Fruit fly (Drosophila melanogaster) whole organism, embryonic: ENCODE measurements around the gene GC.

ENCODE experiments used
- Adf1 ChIP-seq: fragments of 200-800 bp; sonication (Bioruptor generic); IDR thresholded peaks from 2 replicates; pipeline ENCODE4 v1.3.6; 2022; ENCODE audit warnings: missing biosample characterization, missing genetic modification characterization
- CG10267 ChIP-seq: fragments of 200-800 bp; sonication (Bioruptor generic); optimal IDR thresholded peaks from 2 replicates; lab custom pipeline; 2018; ENCODE audit warnings: missing biosample characterization, mild to moderate bottlenecking, missing genetic modification characterization, moderate library complexity
- CG10543 ChIP-seq: fragments of 200-800 bp; sonication (Bioruptor generic); optimal IDR thresholded peaks from 3 replicates; lab custom pipeline; 2017; ENCODE audit warnings: missing biosample characterization, mild to moderate bottlenecking, missing genetic modification characterization, moderate library complexity
- CG10654 ChIP-seq: fragments of 200-800 bp; sonication (Bioruptor generic); optimal IDR thresholded peaks from 2 replicates; lab custom pipeline; 2016; ENCODE audit warnings: missing biosample characterization, missing genetic modification characterization
- CG12071 ChIP-seq: fragments of 200-800 bp; sonication (Bioruptor generic); optimal IDR thresholded peaks from 3 replicates; lab custom pipeline; 2018; ENCODE audit warnings: missing biosample characterization, mild to moderate bottlenecking, missing genetic modification characterization
- CG13287 ChIP-seq: fragments of 200-800 bp; sonication (Bioruptor generic); IDR thresholded peaks from 2 replicates; pipeline ENCODE4 v1.3.6; 2022; ENCODE audit warnings: missing biosample characterization, missing genetic modification characterization; ENCODE audit not compliant: partially characterized antibody
- CG15601 ChIP-seq: fragments of 200-800 bp; sonication (Bioruptor generic); optimal IDR thresholded peaks from 3 replicates; lab custom pipeline; 2019; ENCODE audit warnings: missing biosample characterization, mild to moderate bottlenecking, missing genetic modification characterization, moderate library complexity
- CG18619 ChIP-seq: fragments of 200-800 bp; sonication (Bioruptor generic); optimal IDR thresholded peaks from 3 replicates; lab custom pipeline; 2017; ENCODE audit warnings: missing biosample characterization, mild to moderate bottlenecking, missing genetic modification characterization
- CG31224 ChIP-seq: fragments of 200-800 bp; sonication (Bioruptor generic); IDR thresholded peaks from 2 replicates; pipeline ENCODE4 v1.3.6; 2022; ENCODE audit warnings: missing biosample characterization, missing genetic modification characterization
- CG34224 ChIP-seq: fragments of 200-800 bp; sonication (Bioruptor generic); IDR thresholded peaks from 3 replicates; pipeline ENCODE4 v1.3.6; 2022; ENCODE audit warnings: missing biosample characterization, missing genetic modification characterization; ENCODE audit not compliant: partially characterized antibody
- CG4820 ChIP-seq: fragments of 200-800 bp; sonication (Bioruptor generic); optimal IDR thresholded peaks from 3 replicates; lab custom pipeline; 2016; ENCODE audit warnings: missing biosample characterization, missing genetic modification characterization
- CG9797 ChIP-seq: fragments of 200-800 bp; sonication (Bioruptor generic); optimal IDR thresholded peaks from 3 replicates; lab custom pipeline; 2018; ENCODE audit warnings: missing biosample characterization, mild to moderate bottlenecking, missing genetic modification characterization
- D ChIP-seq, 2 experiments: fragments of 200-800 bp in 1 of 2; fragments of >200 bp in 1 of 2; sonication (Bioruptor generic) in 1 of 2; optimal IDR thresholded peaks; 2 replicates in 1 of 2; 3 replicates in 1 of 2; lab custom pipeline; 2017; ENCODE audit warnings: mild to moderate bottlenecking in 1 of 2, missing biosample characterization in 1 of 2, missing genetic modification characterization in 1 of 2, missing genetic modification reagents in 1 of 2
- D19B ChIP-seq: fragments of 200-800 bp; sonication (Bioruptor generic); optimal IDR thresholded peaks from 2 replicates; lab custom pipeline; 2017; ENCODE audit warnings: missing biosample characterization, mild to moderate bottlenecking, missing genetic modification characterization
- Dll ChIP-seq: fragments of 200-800 bp; sonication (Bioruptor generic); IDR thresholded peaks from 4 replicates; pipeline ENCODE4 v1.3.6; 2022; ENCODE audit warnings: missing biosample characterization, missing genetic modification characterization; ENCODE audit not compliant: partially characterized antibody
- E2f2 ChIP-seq: fragments of 200-800 bp; sonication (Bioruptor generic); IDR thresholded peaks from 2 replicates; pipeline ENCODE4 v1.3.6; 2022; ENCODE audit warnings: missing biosample characterization, missing genetic modification characterization
- Eip74EF ChIP-seq, 2 experiments: fragments of 200-800 bp in 1 of 2; fragments of >200 bp in 1 of 2; sonication (Bioruptor generic) in 1 of 2; optimal IDR thresholded peaks; 2 replicates each; lab custom pipeline; 2017 to 2019; ENCODE audit warnings: missing biosample characterization in 2 of 2, missing genetic modification characterization in 2 of 2, mild to moderate bottlenecking in 1 of 2, moderate library complexity in 1 of 2
- HLH54F ChIP-seq: fragments of 200-800 bp; sonication (Bioruptor generic); optimal IDR thresholded peaks from 3 replicates; lab custom pipeline; 2016; ENCODE audit warnings: missing biosample characterization, missing genetic modification characterization
- Lpt ChIP-seq: fragments of >200 bp; optimal IDR thresholded peaks from 2 replicates; lab custom pipeline; 2018; ENCODE audit warnings: missing biosample characterization, missing genetic modification characterization
- MBD-R2 ChIP-seq: fragments of 200-800 bp; sonication (Bioruptor generic); IDR thresholded peaks from 2 replicates; pipeline ENCODE4 v1.3.6; 2022; ENCODE audit warnings: missing biosample characterization, missing genetic modification characterization
- MESR4 ChIP-seq: fragments of 200-800 bp; sonication (Bioruptor generic); optimal IDR thresholded peaks from 2 replicates; lab custom pipeline; 2018; ENCODE audit warnings: missing biosample characterization, mild to moderate bottlenecking, missing genetic modification characterization, moderate library complexity
- Max ChIP-seq: fragments of 200-800 bp; sonication (Bioruptor generic); optimal IDR thresholded peaks from 2 replicates; lab custom pipeline; 2016; ENCODE audit warnings: missing biosample characterization, mild to moderate bottlenecking, missing genetic modification characterization
- Nf-YC ChIP-seq: fragments of 200-800 bp; optimal IDR thresholded peaks from 3 replicates; lab custom pipeline; 2019; ENCODE audit warnings: missing biosample characterization, mild to moderate bottlenecking, missing genetic modification characterization, moderate library complexity
- Scr ChIP-seq: fragments of 200-800 bp; sonication (Bioruptor generic); IDR thresholded peaks from 2 replicates; pipeline ENCODE4 v1.3.6; 2022; ENCODE audit warnings: missing biosample characterization, missing genetic modification characterization; ENCODE audit not compliant: partially characterized antibody
- Tbp ChIP-seq: fragments of >200 bp; optimal IDR thresholded peaks from 2 replicates; lab custom pipeline; 2018; ENCODE audit warnings: missing biosample characterization, missing genetic modification characterization
- Trl ChIP-seq, 3 experiments: fragments of >200 bp in 2 of 3; fragments of 200-800 bp in 1 of 3; sonication (Bioruptor generic) in 1 of 3; optimal IDR thresholded peaks; 2 replicates in 1 of 3; 3 replicates in 2 of 3; lab custom pipeline; 2016 to 2017; ENCODE audit warnings: missing biosample characterization in 1 of 3, missing genetic modification characterization in 1 of 3
- Usf ChIP-seq: fragments of 200-800 bp; sonication (Bioruptor generic); optimal IDR thresholded peaks from 2 replicates; lab custom pipeline; 2017; ENCODE audit warnings: missing genotype, missing biosample characterization, missing genetic modification characterization
- amos ChIP-seq: fragments of 200-800 bp; sonication (Bioruptor generic); IDR thresholded peaks from 2 replicates; pipeline ENCODE4 v1.3.6; 2022; ENCODE audit warnings: missing biosample characterization, missing genetic modification characterization; ENCODE audit not compliant: partially characterized antibody
- ato ChIP-seq: fragments of 200-800 bp; sonication (Bioruptor generic); IDR thresholded peaks from 2 replicates; pipeline ENCODE4 v1.3.6; 2022; ENCODE audit warnings: missing biosample characterization, missing genetic modification characterization; ENCODE audit not compliant: partially characterized antibody
- croc ChIP-seq: fragments of 200-800 bp; sonication (Bioruptor generic); conservative IDR thresholded peaks from 3 replicates; pipeline ENCODE4 v1.3.6; 2022; ENCODE audit warnings: missing biosample characterization, missing genetic modification characterization
- crol ChIP-seq: fragments of 200-800 bp; sonication (Bioruptor generic); IDR thresholded peaks from 2 replicates; pipeline ENCODE4 v1.3.6; 2022; ENCODE audit warnings: missing biosample characterization, missing genetic modification characterization
- ewg ChIP-seq: fragments of 200-800 bp; sonication (Bioruptor generic); optimal IDR thresholded peaks from 3 replicates; lab custom pipeline; 2017; ENCODE audit warnings: mild to moderate bottlenecking, missing biosample characterization, missing genetic modification reagents, missing genetic modification characterization
- exex ChIP-seq: fragments of 200-800 bp; sonication (Bioruptor generic); optimal IDR thresholded peaks from 4 replicates; lab custom pipeline; 2018; ENCODE audit warnings: missing biosample characterization, mild to moderate bottlenecking, missing genetic modification characterization, moderate library complexity
- mirr ChIP-seq: fragments of 200-800 bp; sonication (Bioruptor generic); optimal IDR thresholded peaks from 3 replicates; lab custom pipeline; 2018; ENCODE audit warnings: missing biosample characterization, mild to moderate bottlenecking, missing genetic modification characterization
- nmo ChIP-seq: fragments of 200-800 bp; sonication (Bioruptor generic); optimal IDR thresholded peaks from 2 replicates; lab custom pipeline; 2018; ENCODE audit warnings: missing biosample characterization, mild to moderate bottlenecking, missing genetic modification characterization, moderate library complexity
- nom ChIP-seq: fragments of 200-800 bp; sonication (Bioruptor generic); optimal IDR thresholded peaks from 2 replicates; lab custom pipeline; 2017; ENCODE audit warnings: missing biosample characterization, missing genetic modification characterization, mild to moderate bottlenecking, moderate library complexity, missing genetic modification reagents
- org-1 ChIP-seq: fragments of 200-800 bp; sonication (Bioruptor generic); optimal IDR thresholded peaks from 2 replicates; lab custom pipeline; 2017; ENCODE audit warnings: missing biosample characterization, missing genetic modification characterization
- schlank ChIP-seq: fragments of 200-800 bp; sonication (Bioruptor generic); optimal IDR thresholded peaks from 2 replicates; lab custom pipeline; 2018; ENCODE audit warnings: missing biosample characterization, mild to moderate bottlenecking, missing genetic modification characterization
- scrt ChIP-seq: fragments of 200-800 bp; sonication (Bioruptor generic); optimal IDR thresholded peaks from 2 replicates; lab custom pipeline; 2018; ENCODE audit warnings: missing biosample characterization, mild to moderate bottlenecking, missing genetic modification characterization, moderate library complexity
- sim ChIP-seq: fragments of 200-800 bp; sonication (Bioruptor generic); IDR thresholded peaks from 2 replicates; pipeline ENCODE4 v1.3.6; 2022; ENCODE audit warnings: missing biosample characterization, missing genetic modification characterization
- sna ChIP-seq: fragments of 200-800 bp; sonication (Bioruptor generic); IDR thresholded peaks from 2 replicates; pipeline ENCODE4 v1.3.6; 2022; ENCODE audit warnings: missing biosample characterization, missing genetic modification characterization; ENCODE audit not compliant: partially characterized antibody
- tap ChIP-seq: fragments of 200-800 bp; optimal IDR thresholded peaks from 3 replicates; lab custom pipeline; 2019; ENCODE audit warnings: missing biosample characterization, mild to moderate bottlenecking, missing genetic modification characterization, moderate library complexity
- tio ChIP-seq: fragments of 200-800 bp; sonication (Bioruptor generic); optimal IDR thresholded peaks from 2 replicates; lab custom pipeline; 2017; ENCODE audit warnings: missing biosample characterization, missing genetic modification characterization, inconsistent platforms
- unc-4 ChIP-seq: fragments of 200-800 bp; sonication (Bioruptor generic); IDR thresholded peaks from 2 replicates; pipeline ENCODE4 v1.3.6; 2022; ENCODE audit warnings: missing biosample characterization, missing genetic modification characterization; ENCODE audit not compliant: partially characterized antibody

The GC gene

DNA sequence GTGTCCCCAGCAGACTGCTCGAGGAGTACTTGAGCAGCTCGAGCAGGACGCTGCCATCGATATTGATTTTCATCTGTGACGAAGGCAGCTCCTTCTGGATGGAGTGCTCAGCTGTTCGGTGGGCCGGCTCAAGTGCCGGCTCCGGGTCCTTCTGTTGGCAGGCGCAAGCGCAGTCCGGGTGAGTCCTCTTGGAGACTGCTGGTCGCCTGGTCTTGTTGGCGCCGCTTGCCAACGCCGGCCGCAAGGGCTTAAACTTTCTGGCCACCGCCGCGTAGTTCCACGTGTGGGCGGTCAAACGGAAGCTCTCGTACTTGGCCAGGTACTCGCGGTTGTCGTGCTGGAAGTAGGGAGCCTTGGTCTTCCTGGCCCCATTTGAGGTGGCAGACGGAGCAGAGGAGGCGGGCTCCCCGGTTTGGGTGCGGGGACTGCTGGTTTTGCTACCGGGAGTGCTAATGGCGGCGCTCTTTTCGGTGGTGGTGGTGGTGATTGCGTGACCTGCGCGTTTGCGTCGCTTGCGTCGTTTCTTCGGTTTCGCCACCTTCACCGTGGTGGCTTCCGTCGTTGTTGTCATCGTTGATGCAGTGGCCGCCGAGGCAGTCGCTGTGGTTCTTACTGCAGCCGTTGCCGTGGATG, 32.8 kb upstream of the GC start (continued):
- TF ChIP-seq Max (no peak), exex (tag; lab: Kevin White, UChicago) (no peak), CG10654 (GFP tag; lab: Kevin White, UChicago) (no peak), Nf-YC (tag; lab: Kevin White, UChicago) (peak; percentile 69), nmo (GFP tag; lab: Kevin White, UChicago) (no peak), croc (GFP tag; lab: Robert Waterston, UW) (no peak), tio (GFP tag; lab: Kevin White, UChicago) (no peak), sim (no peak), Scr (GFP tag; lab: Robert Waterston, UW) (0 out of 2 replicates have a peak, but pooled peaks have one; percentile 18), Adf1 (GFP tag; lab: Robert Waterston, UW) (peak; percentile 58; the same call in 1 of the 2 replicates), org-1 (no peak), CG10543 (GFP tag; lab: Kevin White, UChicago) (peak; percentile 25), CG31224 (GFP tag; lab: Robert Waterston, UW) (peak; percentile 99), crol (GFP tag; lab: Robert Waterston, UW) (peak; percentile 64), CG4820 (no peak), Tbp (GFP tag; lab: Kevin White, UChicago) (no peak), unc-4 (GFP tag; lab: Robert Waterston, UW) (0 out of 2 replicates have a peak, but pooled peaks have one; percentile 32), CG18619 (GFP tag; lab: Kevin White, UChicago) (no peak), nom (GFP tag; lab: Kevin White, UChicago) (no peak), HLH54F (no peak), MBD-R2 (0 out of 2 replicates have a peak, but pooled peaks have one; percentile 13), CG34224 (GFP tag; lab: Robert Waterston, UW) (0 out of 3 replicates have a peak, but pooled peaks have one; percentile 41), scrt (GFP tag; lab: Kevin White, UChicago) (peak; percentile 74), Lpt (GFP tag; lab: Kevin White, UChicago) (no peak), D19B (GFP tag; lab: Kevin White, UChicago) (no peak), ewg (GFP tag; lab: Kevin White, UChicago) (peak; percentile 94)

dm6 chr3L:1653752-1654151, 24.7 kb upstream of the GC start:
- peak; percentile 71 for TF ChIP-seq mirr (GFP tag; lab: Kevin White, UChicago)
- TF ChIP-seq Eip74EF (GFP tag; optimal IDR thresholded peaks at IDR 0.05; lab: Kevin White, UChicago): no peak
- 0 out of 2 replicates have a peak, but pooled peaks have one; percentile 18 for TF ChIP-seq ato (GFP tag; lab: Robert Waterston, UW)
- peak; percentile 82 for TF ChIP-seq exex (tag; lab: Kevin White, UChicago)
- TF ChIP-seq Usf (GFP tag; lab: Kevin White, UChicago): no peak
- no peak for TF ChIP-seq schlank (tag; lab: Kevin White, UChicago)
- TF ChIP-seq Tbp (GFP tag; lab: Kevin White, UChicago): no peak
- no peak for TF ChIP-seq CG12071

DNA sequence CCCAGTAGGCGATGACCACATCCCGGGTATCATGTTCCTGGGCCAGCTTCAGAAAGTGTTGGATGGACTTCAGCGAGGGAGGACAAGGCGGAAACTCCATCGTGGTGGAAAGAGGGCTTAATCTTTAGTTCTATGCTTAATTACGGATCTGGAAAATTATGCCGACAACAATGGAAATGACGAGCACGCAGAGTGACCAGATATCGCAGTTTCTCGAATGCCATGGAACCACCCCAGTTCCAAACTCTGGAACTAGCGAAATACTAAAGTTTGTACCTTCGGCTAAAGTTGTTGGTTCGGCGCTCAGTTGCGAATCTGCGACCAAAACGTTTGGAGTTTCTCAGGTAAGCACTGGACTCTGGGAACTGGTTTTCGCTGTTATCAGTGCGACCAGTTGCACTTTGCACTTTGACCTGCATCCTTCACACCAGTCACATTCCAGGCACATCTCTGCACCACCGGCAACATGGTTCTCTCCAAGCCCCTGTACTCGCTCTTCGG, 23.6 kb upstream of the GC start, which contains the start of the genes CG7970 and Vta1:
Gene CG7970 (plus strand): TSS at position 51 of the 501 bp plus-strand sequence.
Gene Vta1 (minus strand): TSS at position 201 of the 501 bp plus-strand sequence.
- TF ChIP-seq sna (0 out of 2 replicates have a peak, but pooled peaks have one; percentile 23), amos (GFP tag; lab: Robert Waterston, UW) (peak; percentile 30; the same call in 1 of the 2 replicates), D (optimal IDR thresholded peaks at IDR 0.05; lab: Kevin White, UChicago) (peak; percentile 5), D (GFP tag; optimal IDR thresholded peaks at IDR 0.05; lab: Kevin White, UChicago) (no peak), CG10267 (tag; lab: Kevin White, UChicago) (peak; percentile 12), CG15601 (no peak), Trl (optimal IDR thresholded peaks at IDR 0.05; lab: Kevin White, UChicago) (peak in 1 of 2 experiments; percentile 22), Trl (GFP tag; optimal IDR thresholded peaks at IDR 0.05; lab: Kevin White, UChicago) (no peak), MESR4 (GFP tag; lab: Kevin White, UChicago) (peak; percentile 68), CG13287 (peak; percentile 43; the same call in 1 of the 2 replicates), E2f2 (peak; percentile 42; the same call in 1 of the 2 replicates), Nf-YC (tag; lab: Kevin White, UChicago) (no peak), Dll (GFP tag; lab: Robert Waterston, UW) (0 out of 4 replicates have a peak, but pooled peaks have one; percentile 26), tap (no peak), CG9797 (GFP tag; lab: Kevin White, UChicago) (peak; percentile 80)
